Fruit fly (Drosophila melanogaster): Measurements from ENCODE around the gene CG1271.

CG1271 gene

dm6 chr3L:3052110-3052871, at the start of gene CG1271:
Gene CG1271 (plus strand): TSS chr3L:3052514.
- TF ChIP-seq Myc (optimal IDR thresholded peaks at IDR 0.05) (no peak), psq (optimal IDR thresholded peaks at IDR 0.05) (no peak), Sin3A (optimal IDR thresholded peaks at IDR 0.05) (no peak)

DNA sequence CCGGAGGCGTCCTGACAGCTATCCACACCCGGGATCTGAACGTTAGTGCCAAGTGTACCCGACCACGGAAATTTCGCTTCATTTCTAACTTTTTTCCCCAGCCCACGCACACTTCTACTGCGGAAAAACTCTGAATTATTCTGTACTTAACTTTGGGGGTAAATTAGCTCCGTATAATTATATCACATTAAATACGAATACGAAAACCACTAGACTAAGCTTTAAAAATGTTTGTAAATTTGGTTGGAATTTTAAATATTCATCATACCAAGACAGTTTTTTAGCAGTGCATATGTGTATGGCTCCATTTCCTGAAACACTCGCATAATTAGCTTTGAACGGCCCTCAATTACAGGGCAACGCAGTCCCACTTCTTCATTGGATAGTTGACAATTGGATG, 38.8 kb upstream of the CG1271 start:
- no peak for TF ChIP-seq ttk (optimal IDR thresholded peaks at IDR 0.05)

dm6 chr3L:3015969-3016368, 36.3 kb upstream of the CG1271 start, which contains the start of gene CG32488:
Gene CG32488 (minus strand): TSS chr3L:3016069.
- TF ChIP-seq Sin3A (optimal IDR thresholded peaks at IDR 0.05) (no peak), h (optimal IDR thresholded peaks at IDR 0.05) (no peak), ttk (optimal IDR thresholded peaks at IDR 0.05) (no peak), Myc (optimal IDR thresholded peaks at IDR 0.05) (no peak), insv (optimal IDR thresholded peaks at IDR 0.05) (no peak), psq (optimal IDR thresholded peaks at IDR 0.05) (no peak)

DNA sequence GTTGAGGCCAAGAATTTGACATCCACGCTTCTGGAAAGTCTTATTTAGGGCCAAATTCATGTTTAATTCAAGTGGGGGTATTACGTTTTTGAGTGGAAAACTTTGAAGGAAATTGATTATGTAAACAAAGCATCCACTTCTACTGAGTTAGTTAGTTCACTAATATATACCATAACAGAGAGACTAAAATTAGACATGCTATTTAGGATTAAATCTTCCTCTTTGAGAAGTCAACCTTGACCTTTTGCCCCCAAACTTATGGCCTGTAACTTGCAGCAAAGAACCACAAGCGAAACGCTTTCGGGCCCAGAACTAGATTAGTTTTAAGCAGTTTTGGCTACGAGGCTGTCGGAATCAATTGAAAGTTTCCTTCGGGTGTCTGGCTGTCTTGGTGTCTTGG, 35.2 kb upstream of the CG1271 start, which contains the start of gene CG32487:
Gene CG32487, minus strand, starts transcription at position 101 of the 400 bp plus-strand sequence.
- no peak for TF ChIP-seq ttk (optimal IDR thresholded peaks at IDR 0.05)
- no peak for TF ChIP-seq h (optimal IDR thresholded peaks at IDR 0.05)
- no peak for TF ChIP-seq Sin3A (optimal IDR thresholded peaks at IDR 0.05)
- TF ChIP-seq psq (optimal IDR thresholded peaks at IDR 0.05), result no peak
- TF ChIP-seq insv (optimal IDR thresholded peaks at IDR 0.05), result no peak
- TF ChIP-seq Myc (optimal IDR thresholded peaks at IDR 0.05), result no peak

- no peak for TF ChIP-seq psq (optimal IDR thresholded peaks at IDR 0.05)
- TF ChIP-seq insv (optimal IDR thresholded peaks at IDR 0.05), result no peak
- TF ChIP-seq Myc (optimal IDR thresholded peaks at IDR 0.05), result no peak
- no peak for TF ChIP-seq ttk (optimal IDR thresholded peaks at IDR 0.05)
These were observed 25.9 kb upstream of the CG1271 start, which contains the start of gene aly for dm6 chr3L:3026421-3026820. Gene aly (minus strand): TSS chr3L:3026521.

DNA sequence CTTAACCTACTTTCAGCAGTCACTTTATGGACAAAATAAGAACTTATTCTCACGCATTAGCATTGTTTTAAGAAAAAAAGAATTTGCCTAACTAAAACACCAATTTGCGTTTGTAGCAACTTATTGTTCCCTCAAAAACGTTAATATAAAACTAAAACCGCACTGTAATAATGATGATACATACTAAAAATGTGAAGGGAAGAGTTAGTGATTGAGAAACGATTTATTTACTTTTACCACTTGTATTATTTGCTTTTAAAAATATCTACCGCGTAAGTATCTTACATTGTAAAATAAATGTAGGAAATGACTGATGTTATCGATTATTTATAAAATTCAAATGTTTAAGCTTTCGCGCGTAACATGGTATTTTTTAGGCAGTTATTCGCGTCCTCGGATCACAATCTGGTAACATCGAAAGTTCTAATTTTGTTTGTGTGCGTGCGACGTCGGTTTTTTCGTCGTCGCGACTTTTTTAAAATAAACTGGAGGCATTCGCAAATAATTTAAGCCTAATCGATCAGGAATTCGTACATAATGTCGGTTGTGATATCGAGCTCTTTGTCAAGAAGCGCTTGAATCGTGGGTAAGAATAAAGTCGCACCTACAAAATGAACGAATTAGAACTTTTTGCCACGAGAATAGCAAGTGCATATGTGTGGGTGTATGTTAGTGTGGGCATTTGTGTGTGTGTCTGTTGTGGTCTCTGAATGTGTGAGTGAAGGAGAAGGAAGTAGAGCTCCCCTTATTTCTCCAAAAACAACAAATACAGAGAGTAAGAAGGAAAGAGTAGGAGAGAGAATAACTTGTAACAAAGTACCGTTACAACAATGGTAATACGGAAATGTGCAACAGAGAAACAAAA, 17.3 kb upstream of the CG1271 start, which contains the start of gene CG2162:
Gene CG2162, plus strand, starts transcription at position 418 of the 865 bp plus-strand sequence.
- TF ChIP-seq psq (optimal IDR thresholded peaks at IDR 0.05), result no peak
- no peak for TF ChIP-seq Myc (optimal IDR thresholded peaks at IDR 0.05)
- no peak for TF ChIP-seq Sin3A (optimal IDR thresholded peaks at IDR 0.05)
- no peak for TF ChIP-seq insv (optimal IDR thresholded peaks at IDR 0.05)
- no peak for TF ChIP-seq ttk (optimal IDR thresholded peaks at IDR 0.05)
- TF ChIP-seq h (optimal IDR thresholded peaks at IDR 0.05), result no peak

DNA sequence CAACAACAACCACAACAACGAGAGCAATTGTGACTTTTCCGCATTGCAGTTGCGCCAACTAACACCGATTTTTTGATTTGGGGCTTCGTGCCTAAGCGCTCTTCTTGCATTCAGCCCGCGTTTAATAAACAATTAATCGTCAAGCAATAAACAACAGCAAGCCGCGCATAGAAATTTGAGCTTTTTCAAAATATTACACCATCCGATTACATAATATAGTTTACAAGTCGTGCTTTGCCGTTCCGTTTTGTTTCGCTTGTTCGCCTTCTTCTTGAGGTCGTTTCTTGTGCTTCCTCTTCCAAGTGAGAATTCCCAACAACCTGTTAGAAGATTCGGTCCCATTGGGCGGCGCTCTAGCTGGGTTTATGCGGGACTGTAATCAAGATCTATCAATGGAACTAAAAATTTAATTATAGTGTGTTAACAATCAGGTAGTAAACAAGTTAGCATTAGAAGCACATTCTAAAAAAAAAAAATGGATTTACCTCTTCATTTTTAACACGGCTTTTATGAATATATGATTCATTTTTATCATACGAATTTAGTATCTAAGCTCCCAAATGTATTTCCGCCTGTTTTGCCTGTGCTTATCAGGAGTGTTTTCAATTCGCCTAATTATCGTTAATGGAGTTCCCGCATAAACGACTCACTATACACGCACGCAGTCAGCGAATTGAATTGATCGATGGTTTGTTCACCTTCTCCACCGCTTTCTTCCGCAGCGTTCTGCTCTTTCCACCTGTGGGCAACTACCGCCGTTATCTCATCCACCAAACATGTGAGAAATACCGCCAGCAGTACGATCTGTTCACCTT, 16.3 kb upstream of the CG1271 start:
- TF ChIP-seq Myc (optimal IDR thresholded peaks at IDR 0.05), result no peak
- no peak for TF ChIP-seq Sin3A (optimal IDR thresholded peaks at IDR 0.05)
- no peak for TF ChIP-seq insv (optimal IDR thresholded peaks at IDR 0.05)
- no peak for TF ChIP-seq ttk (optimal IDR thresholded peaks at IDR 0.05)
- no peak for TF ChIP-seq h (optimal IDR thresholded peaks at IDR 0.05)
- TF ChIP-seq psq (optimal IDR thresholded peaks at IDR 0.05), result no peak

- TF ChIP-seq Myc (optimal IDR thresholded peaks at IDR 0.05) (no peak), h (optimal IDR thresholded peaks at IDR 0.05) (no peak), insv (optimal IDR thresholded peaks at IDR 0.05) (no peak), ttk (optimal IDR thresholded peaks at IDR 0.05) (no peak), Sin3A (optimal IDR thresholded peaks at IDR 0.05) (no peak)
These were observed 15.2 kb upstream of the CG1271 start for dm6 chr3L:3036951-3037586.

- TF ChIP-seq Myc (optimal IDR thresholded peaks at IDR 0.05) (no peak), ttk (optimal IDR thresholded peaks at IDR 0.05) (no peak), psq (optimal IDR thresholded peaks at IDR 0.05) (no peak)
These were observed 14.3 kb upstream of the CG1271 start for dm6 chr3L:3037822-3038563.

DNA sequence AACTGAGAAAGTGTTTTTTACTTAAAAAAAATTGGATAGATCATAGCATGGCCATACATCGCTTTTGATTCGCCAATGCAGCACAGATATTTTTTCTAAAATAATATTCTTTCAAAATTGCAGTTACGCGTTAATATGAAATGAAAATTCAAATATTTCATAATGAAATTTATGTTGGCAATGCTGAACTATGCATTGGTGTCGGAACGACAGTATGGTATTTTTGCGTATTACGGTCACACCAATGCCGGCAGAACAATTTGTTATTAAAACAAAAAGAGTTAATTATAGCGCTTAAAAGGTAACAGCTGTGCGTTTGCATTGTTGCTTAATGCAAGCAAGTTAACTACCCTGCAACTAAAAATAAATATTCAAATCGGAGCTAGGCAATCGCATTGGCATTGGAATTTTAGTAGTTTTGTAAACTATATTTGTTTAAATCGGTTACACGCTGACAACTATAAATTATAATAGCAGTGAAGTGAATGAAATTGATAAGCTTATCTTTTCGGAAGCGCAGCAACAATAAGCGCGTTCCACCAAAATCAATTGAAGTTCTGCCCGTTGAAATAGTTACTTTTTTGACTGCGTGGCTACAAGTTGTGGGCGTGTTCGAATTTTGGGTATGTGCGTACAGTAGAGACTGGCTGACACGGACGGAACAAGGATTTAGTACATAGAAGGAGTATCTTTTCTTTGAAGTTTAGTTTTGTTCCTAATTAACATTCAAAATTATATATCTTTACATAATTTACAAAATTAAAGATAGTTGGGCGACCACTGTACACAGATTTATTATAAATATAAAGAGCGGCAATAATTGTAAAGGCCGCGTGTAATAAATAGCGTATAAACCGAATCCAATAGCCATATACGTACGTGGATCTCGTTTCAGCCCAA, 9.9 kb upstream of the CG1271 start, which contains the start of gene Prx4:
Gene Prx4, plus strand, starts transcription at position 210 of the 900 bp plus-strand sequence.
- TF ChIP-seq ttk (optimal IDR thresholded peaks at IDR 0.05), result no peak

Measured in Kc167 (cell line).